Fruit fly (Drosophila melanogaster) whole organism, embryonic: Measurements from ENCODE around the gene Rbf2.

Experiments
- ATbp ChIP-seq: fragments of 200-800 bp; sonication (Bioruptor generic); optimal IDR thresholded peaks from 2 replicates; lab custom pipeline; 2017; ENCODE audit warnings: missing biosample characterization, mild to moderate bottlenecking, missing genetic modification characterization, missing genetic modification reagents
- Antp ChIP-seq: fragments of 200-800 bp; sonication (Bioruptor generic); optimal IDR thresholded peaks from 3 replicates; lab custom pipeline; 2016; ENCODE audit warnings: missing biosample characterization, missing genetic modification characterization
- Asciz ChIP-seq: fragments of 200-800 bp; sonication (Bioruptor generic); optimal IDR thresholded peaks from 2 replicates; lab custom pipeline; 2017; ENCODE audit warnings: missing biosample characterization, mild to moderate bottlenecking, missing genetic modification characterization, missing genetic modification reagents
- B-H1 ChIP-seq: fragments of 200-800 bp; sonication (Bioruptor generic); IDR thresholded peaks from 3 replicates; pipeline ENCODE4 v1.3.6; 2022; ENCODE audit warnings: missing biosample characterization, missing genetic modification characterization
- CG10565 ChIP-seq: fragments of 200-800 bp; sonication (Bioruptor generic); optimal IDR thresholded peaks from 3 replicates; lab custom pipeline; 2016; ENCODE audit warnings: missing biosample characterization, mild to moderate bottlenecking, missing genetic modification characterization
- CG10959 ChIP-seq: fragments of 200-800 bp; sonication (Bioruptor generic); IDR thresholded peaks from 2 replicates; pipeline ENCODE4 v1.3.6; 2022; ENCODE audit warnings: missing biosample characterization, missing genetic modification characterization
- CG11695 ChIP-seq: fragments of 200-800 bp; sonication (Bioruptor generic); IDR thresholded peaks from 3 replicates; pipeline ENCODE4 v1.3.6; 2022; ENCODE audit warnings: missing biosample characterization, missing genetic modification characterization
- CG1233 ChIP-seq: fragments of 200-800 bp; sonication (Bioruptor generic); optimal IDR thresholded peaks from 4 replicates; lab custom pipeline; 2018; ENCODE audit warnings: missing biosample characterization, mild to moderate bottlenecking, missing genetic modification characterization
- CG13775 ChIP-seq: fragments of 200-800 bp; sonication (Bioruptor generic); optimal IDR thresholded peaks from 3 replicates; lab custom pipeline; 2017; ENCODE audit warnings: missing biosample characterization, mild to moderate bottlenecking, missing genetic modification characterization
- CG1603 ChIP-seq: fragments of 200-800 bp; sonication (Bioruptor generic); optimal IDR thresholded peaks from 2 replicates; lab custom pipeline; 2019; ENCODE audit warnings: missing biosample characterization, mild to moderate bottlenecking, missing genetic modification characterization, moderate library complexity
- CG17359 ChIP-seq: fragments of 200-800 bp; sonication (Bioruptor generic); optimal IDR thresholded peaks from 3 replicates; lab custom pipeline; 2018; ENCODE audit warnings: missing biosample characterization, mild to moderate bottlenecking, missing genetic modification characterization, moderate library complexity
- CG17829 ChIP-seq: fragments of 200-800 bp; optimal IDR thresholded peaks from 2 replicates; lab custom pipeline; 2019; ENCODE audit warnings: missing biosample characterization, mild to moderate bottlenecking, missing genetic modification characterization, moderate library complexity
- CG17912 ChIP-seq: fragments of 200-800 bp; sonication (Bioruptor generic); optimal IDR thresholded peaks from 2 replicates; lab custom pipeline; 2018; ENCODE audit warnings: missing biosample characterization, mild to moderate bottlenecking, missing genetic modification characterization
- CG2199 ChIP-seq: fragments of 200-800 bp; sonication (Bioruptor generic); IDR thresholded peaks from 3 replicates; pipeline ENCODE4 v1.3.6; 2022; ENCODE audit warnings: missing biosample characterization, missing genetic modification characterization
- CG2875 ChIP-seq: fragments of 200-800 bp; sonication (Bioruptor generic); optimal IDR thresholded peaks from 2 replicates; lab custom pipeline; 2017; ENCODE audit warnings: missing biosample characterization, mild to moderate bottlenecking, missing genetic modification characterization, missing genetic modification reagents
- CG30431 ChIP-seq: fragments of 200-800 bp; sonication (Bioruptor generic); optimal IDR thresholded peaks from 2 replicates; lab custom pipeline; 2017; ENCODE audit warnings: missing biosample characterization, missing genetic modification characterization
- CG3281 ChIP-seq: fragments of 200-800 bp; sonication (Bioruptor generic); optimal IDR thresholded peaks from 3 replicates; lab custom pipeline; 2017; ENCODE audit warnings: missing biosample characterization, mild to moderate bottlenecking, missing genetic modification characterization
- CG34422 ChIP-seq: fragments of 200-800 bp; sonication (Bioruptor generic); IDR thresholded peaks from 3 replicates; pipeline ENCODE4 v1.3.6; 2022; ENCODE audit warnings: missing biosample characterization, missing genetic modification characterization
- CG43689 ChIP-seq: fragments of 200-800 bp; sonication (Bioruptor generic); IDR thresholded peaks from 2 replicates; pipeline ENCODE4 v1.3.6; 2022; ENCODE audit warnings: missing biosample characterization, missing genetic modification characterization
- CG9817 ChIP-seq: fragments of 200-800 bp; sonication (Bioruptor generic); optimal IDR thresholded peaks from 2 replicates; lab custom pipeline; 2018; ENCODE audit warnings: missing biosample characterization, mild to moderate bottlenecking, missing genetic modification characterization, moderate library complexity
- CkIIα-i1 ChIP-seq: fragments of 200-800 bp; sonication (Bioruptor generic); IDR thresholded peaks from 2 replicates; pipeline ENCODE4 v1.3.6; 2022; ENCODE audit warnings: missing biosample characterization, missing genetic modification characterization
- CoRest ChIP-seq: fragments of 200-800 bp; sonication (Bioruptor generic); optimal IDR thresholded peaks from 3 replicates; lab custom pipeline; 2018; ENCODE audit warnings: missing biosample characterization, mild to moderate bottlenecking, missing genetic modification characterization, moderate library complexity
- Dip2 ChIP-seq: fragments of 200-800 bp; sonication (Bioruptor generic); IDR thresholded peaks from 2 replicates; pipeline ENCODE4 v1.3.6; 2022; ENCODE audit warnings: missing biosample characterization, missing genetic modification characterization
- Fer3 ChIP-seq: fragments of 200-800 bp; sonication (Bioruptor generic); optimal IDR thresholded peaks from 2 replicates; lab custom pipeline; 2018; ENCODE audit warnings: missing biosample characterization, mild to moderate bottlenecking, missing genetic modification characterization, moderate library complexity
- GATAe ChIP-seq: fragments of 200-800 bp; sonication (Bioruptor generic); conservative IDR thresholded peaks from 2 replicates; pipeline ENCODE4 v1.3.6; 2022; ENCODE audit warnings: missing biosample characterization, missing genetic modification characterization
- HLHmδ ChIP-seq: fragments of 200-800 bp; sonication (Bioruptor generic); optimal IDR thresholded peaks from 2 replicates; lab custom pipeline; 2018; ENCODE audit warnings: missing biosample characterization, mild to moderate bottlenecking, missing genetic modification characterization, moderate library complexity
- Hand ChIP-seq: fragments of 200-800 bp; sonication (Bioruptor generic); optimal IDR thresholded peaks from 2 replicates; lab custom pipeline; 2017; ENCODE audit warnings: mild to moderate bottlenecking, missing biosample characterization, missing genetic modification reagents, missing genetic modification characterization
- Hmx ChIP-seq: fragments of 200-800 bp; sonication (Bioruptor generic); optimal IDR thresholded peaks from 2 replicates; lab custom pipeline; 2016; ENCODE audit warnings: missing biosample characterization, missing genetic modification characterization
- Jarid2 ChIP-seq: fragments of 200-800 bp; sonication (Bioruptor generic); optimal IDR thresholded peaks from 3 replicates; lab custom pipeline; 2017; ENCODE audit warnings: mild to moderate bottlenecking, missing biosample characterization, missing genetic modification reagents, missing genetic modification characterization
- MBD-R2 ChIP-seq: fragments of 200-800 bp; sonication (Bioruptor generic); IDR thresholded peaks from 2 replicates; pipeline ENCODE4 v1.3.6; 2022; ENCODE audit warnings: missing biosample characterization, missing genetic modification characterization
- Max ChIP-seq: fragments of 200-800 bp; sonication (Bioruptor generic); optimal IDR thresholded peaks from 2 replicates; lab custom pipeline; 2016; ENCODE audit warnings: missing biosample characterization, mild to moderate bottlenecking, missing genetic modification characterization
- Neu2 ChIP-seq: fragments of 200-800 bp; sonication (Bioruptor generic); optimal IDR thresholded peaks from 3 replicates; lab custom pipeline; 2016; ENCODE audit warnings: missing biosample characterization, missing genetic modification characterization, borderline replicate concordance
- Six4 ChIP-seq: fragments of 200-800 bp; sonication (Bioruptor generic); optimal IDR thresholded peaks from 2 replicates; lab custom pipeline; 2016; ENCODE audit warnings: missing biosample characterization, missing genetic modification characterization
- Tbp ChIP-seq: fragments of >200 bp; optimal IDR thresholded peaks from 2 replicates; lab custom pipeline; 2018; ENCODE audit warnings: missing biosample characterization, missing genetic modification characterization
- bbx ChIP-seq: fragments of 200-800 bp; sonication (Bioruptor generic); IDR thresholded peaks from 2 replicates; pipeline ENCODE4 v1.3.6; 2022; ENCODE audit warnings: missing biosample characterization, missing genetic modification characterization; ENCODE audit not compliant: partially characterized antibody
- bcd ChIP-seq: fragments of 200-800 bp; sonication (Bioruptor generic); optimal IDR thresholded peaks from 2 replicates; lab custom pipeline; 2017; ENCODE audit warnings: missing biosample characterization, mild to moderate bottlenecking, missing genetic modification characterization
- br ChIP-seq: fragments of >200 bp; optimal IDR thresholded peaks from 2 replicates; lab custom pipeline; 2017
- da ChIP-seq: fragments of 200-800 bp; sonication (Bioruptor generic); optimal IDR thresholded peaks from 2 replicates; lab custom pipeline; 2016; ENCODE audit warnings: missing biosample characterization, missing genetic modification characterization
- disco-r ChIP-seq: fragments of 200-800 bp; sonication (Bioruptor generic); optimal IDR thresholded peaks from 2 replicates; lab custom pipeline; 2016; ENCODE audit warnings: missing biosample characterization, missing genetic modification characterization
- dysf ChIP-seq: fragments of 200-800 bp; sonication (Bioruptor generic); IDR thresholded peaks from 3 replicates; pipeline ENCODE4 v1.3.6; 2022; ENCODE audit warnings: missing biosample characterization, missing genetic modification characterization
- fru ChIP-seq: fragments of >200 bp; optimal IDR thresholded peaks from 2 replicates; lab custom pipeline; 2017
- gcm2 ChIP-seq: fragments of 200-800 bp; sonication (Bioruptor generic); optimal IDR thresholded peaks from 2 replicates; lab custom pipeline; 2016; ENCODE audit warnings: missing biosample characterization, missing genetic modification characterization
- gsb-n ChIP-seq: fragments of 200-800 bp; sonication (Bioruptor generic); optimal IDR thresholded peaks from 3 replicates; lab custom pipeline; 2018; ENCODE audit warnings: missing biosample characterization, mild to moderate bottlenecking, missing genetic modification characterization
- h ChIP-seq: fragments of >200 bp; optimal IDR thresholded peaks from 2 replicates; lab custom pipeline; 2017
- her ChIP-seq: fragments of 200-800 bp; sonication (Bioruptor generic); optimal IDR thresholded peaks from 2 replicates; lab custom pipeline; 2016; ENCODE audit warnings: missing biosample characterization, missing genetic modification characterization
- ind ChIP-seq: fragments of 200-800 bp; sonication (Bioruptor generic); optimal IDR thresholded peaks from 3 replicates; lab custom pipeline; 2016; ENCODE audit warnings: missing biosample characterization, missing genetic modification characterization
- oc ChIP-seq: fragments of 200-800 bp; sonication (Bioruptor generic); optimal IDR thresholded peaks from 2 replicates; lab custom pipeline; 2018; ENCODE audit warnings: missing biosample characterization, mild to moderate bottlenecking, missing genetic modification characterization, moderate library complexity
- odd ChIP-seq: fragments of 200-800 bp; sonication (Bioruptor generic); optimal IDR thresholded peaks from 2 replicates; lab custom pipeline; 2017; ENCODE audit warnings: missing biosample characterization, mild to moderate bottlenecking, missing genetic modification characterization
- slp2 ChIP-seq: fragments of 200-800 bp; sonication (Bioruptor generic); optimal IDR thresholded peaks from 2 replicates; lab custom pipeline; 2016; ENCODE audit warnings: missing biosample characterization, missing genetic modification characterization
- ssp ChIP-seq: fragments of 200-800 bp; sonication (Bioruptor generic); IDR thresholded peaks from 2 replicates; pipeline ENCODE4 v1.3.6; 2022; ENCODE audit warnings: missing biosample characterization, missing genetic modification characterization
- tll ChIP-seq, 2 experiments: fragments of 200-800 bp in 1 of 2; fragments of >200 bp in 1 of 2; sonication (Bioruptor generic) in 1 of 2; optimal IDR thresholded peaks; 2 replicates each; lab custom pipeline; 2017 to 2019; ENCODE audit warnings: missing biosample characterization in 2 of 2, missing genetic modification characterization in 2 of 2, mild to moderate bottlenecking in 1 of 2, moderate library complexity in 1 of 2
- trh ChIP-seq: fragments of 200-800 bp; sonication (Bioruptor generic); optimal IDR thresholded peaks from 2 replicates; lab custom pipeline; 2016; ENCODE audit warnings: missing biosample characterization, missing genetic modification characterization

The Rbf2 gene

DNA sequence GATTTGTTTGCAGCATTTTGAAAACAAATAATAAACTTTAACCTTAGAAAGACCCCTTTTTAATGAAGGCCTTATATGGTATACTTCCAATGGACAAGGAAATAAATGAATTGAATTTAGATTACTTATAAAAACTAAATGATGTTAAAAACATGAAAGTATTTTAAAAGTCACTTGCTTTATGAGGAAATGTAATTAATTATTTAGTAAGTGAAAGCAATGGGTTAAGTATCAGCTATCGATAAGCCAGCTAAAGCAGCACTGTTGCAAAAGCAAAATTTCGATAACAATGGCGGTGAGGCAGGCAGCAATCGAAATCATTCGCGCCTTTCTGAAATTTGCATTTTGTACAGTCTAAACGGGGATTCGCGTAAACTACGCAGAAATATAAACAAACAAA is at the start of gene Rbf2, which contains the start of gene CG32856 (continued):
- no peak for TF ChIP-seq CG1233 (GFP tag; lab: Kevin White, UChicago)
- TF ChIP-seq CG11695 (GFP tag; lab: Robert Waterston, UW): no peak
- TF ChIP-seq bbx: peak; percentile 88
- no peak for TF ChIP-seq CG2199 (GFP tag; lab: Robert Waterston, UW)
- TF ChIP-seq oc (tag; lab: Kevin White, UChicago): no peak
- TF ChIP-seq HLHmδ: no peak
- no peak for TF ChIP-seq Dip2 (GFP tag; lab: Robert Waterston, UW)
- TF ChIP-seq disco-r: peak; percentile 46
- no peak for TF ChIP-seq gcm2 (GFP tag; lab: Kevin White, UChicago)
- TF ChIP-seq tll (GFP tag; optimal IDR thresholded peaks at IDR 0.05; lab: Kevin White, UChicago): peak in 1 of 2 experiments; percentile 14
- TF ChIP-seq bcd (GFP tag; lab: Kevin White, UChicago): no peak
- TF ChIP-seq CG10959 (GFP tag; lab: Robert Waterston, UW): no peak
- TF ChIP-seq her: peak; percentile 73
- TF ChIP-seq Jarid2 (GFP tag; lab: Kevin White, UChicago): no peak
- peak; percentile 91 for TF ChIP-seq MBD-R2 (GFP tag; lab: Robert Waterston, UW)
- TF ChIP-seq ind: peak; percentile 65
- TF ChIP-seq Hand (GFP tag; lab: Kevin White, UChicago): peak; percentile 61
- no peak for TF ChIP-seq GATAe (GFP tag; lab: Robert Waterston, UW)
- TF ChIP-seq dysf (GFP tag; lab: Robert Waterston, UW): no peak; the same call in 2 of the 3 replicates
- TF ChIP-seq fru (lab: Kevin White, UChicago): no peak
- TF ChIP-seq Hmx (GFP tag; lab: Kevin White, UChicago): no peak
- TF ChIP-seq slp2 (GFP tag; lab: Kevin White, UChicago): peak; percentile 66
- peak; percentile 58 for TF ChIP-seq odd (GFP tag; lab: Kevin White, UChicago)
- TF ChIP-seq br: no peak
- TF ChIP-seq ssp (GFP tag; lab: Robert Waterston, UW): peak; percentile 31
- TF ChIP-seq CG17359 (tag; lab: Kevin White, UChicago): no peak
- peak; percentile 43 for TF ChIP-seq Fer3 (tag; lab: Kevin White, UChicago)
- no peak for TF ChIP-seq Tbp (GFP tag; lab: Kevin White, UChicago)
- TF ChIP-seq Neu2: peak; percentile 21
- TF ChIP-seq CG34422 (GFP tag; lab: Robert Waterston, UW): peak; percentile 34; the same call in 1 of the 3 replicates
- peak; percentile 87 for TF ChIP-seq CG1603 (tag; lab: Kevin White, UChicago)
- peak; percentile 52 for TF ChIP-seq ATbp
- peak; percentile 78 for TF ChIP-seq gsb-n (tag; lab: Kevin White, UChicago)
- TF ChIP-seq Max: peak; percentile 26
- TF ChIP-seq h (lab: Kevin White, UChicago): no peak
- peak; percentile 11 for TF ChIP-seq trh (GFP tag; lab: Kevin White, UChicago)
- TF ChIP-seq B-H1 (GFP tag; lab: Robert Waterston, UW): no peak
- peak; percentile 93 for TF ChIP-seq CoRest
- TF ChIP-seq Antp (GFP tag; lab: Kevin White, UChicago): peak; percentile 50
- peak; percentile 3 for TF ChIP-seq CG2875 (GFP tag; lab: Kevin White, UChicago)
- peak; percentile 75 for TF ChIP-seq CG13775 (GFP tag; lab: Kevin White, UChicago)
- TF ChIP-seq CG3281 (GFP tag; lab: Kevin White, UChicago): no peak
- TF ChIP-seq da (GFP tag; lab: Kevin White, UChicago): peak; percentile 42
- TF ChIP-seq CG17912: peak; percentile 15
- TF ChIP-seq Asciz (GFP tag; lab: Kevin White, UChicago): no peak
- 0 out of 2 replicates have a peak, but pooled peaks have one; percentile 4 for TF ChIP-seq CG43689
- TF ChIP-seq CG9817 (tag; lab: Kevin White, UChicago): peak; percentile 93
- no peak for TF ChIP-seq CG30431 (GFP tag; lab: Kevin White, UChicago)
- TF ChIP-seq CG10565 (GFP tag; lab: Kevin White, UChicago): no peak
- peak; percentile 48 for TF ChIP-seq Six4
- no peak for TF ChIP-seq CkIIα-i1
- peak; percentile 58 for TF ChIP-seq CG17829 (tag; lab: Kevin White, UChicago)
